Fruit fly (Drosophila melanogaster) whole organism, pupa: ENCODE data around the gene CG32945.

Source experiments
- CG10348 ChIP-seq: fragments of 200-800 bp; sonication (Bioruptor generic); IDR thresholded peaks from 2 replicates; pipeline ENCODE4 v1.3.6; 2022; ENCODE audit warnings: missing biosample characterization, missing genetic modification characterization
- CG12605 ChIP-seq: fragments of 200-800 bp; sonication (Bioruptor generic); IDR thresholded peaks from 2 replicates; pipeline ENCODE4 v1.3.6; 2022; ENCODE audit warnings: missing biosample characterization, missing genetic modification characterization
- CG13204 ChIP-seq: fragments of 200-800 bp; sonication (Bioruptor generic); optimal IDR thresholded peaks from 2 replicates; lab custom pipeline; 2018; ENCODE audit warnings: missing biosample characterization, mild to moderate bottlenecking, missing genetic modification characterization, moderate library complexity
- CG14655 ChIP-seq: fragments of 200-800 bp; sonication (Bioruptor generic); optimal IDR thresholded peaks from 3 replicates; lab custom pipeline; 2017; ENCODE audit warnings: mild to moderate bottlenecking, missing biosample characterization, missing genetic modification reagents, missing genetic modification characterization
- CG15710 ChIP-seq: fragments of 200-800 bp; sonication (Bioruptor generic); optimal IDR thresholded peaks from 2 replicates; lab custom pipeline; 2018; ENCODE audit warnings: missing biosample characterization, mild to moderate bottlenecking, missing genetic modification characterization, moderate library complexity
- CG17806 ChIP-seq: fragments of 200-800 bp; sonication (Bioruptor generic); optimal IDR thresholded peaks from 2 replicates; lab custom pipeline; 2018; ENCODE audit warnings: missing biosample characterization, mild to moderate bottlenecking, missing genetic modification characterization, moderate library complexity
- CG32121 ChIP-seq: fragments of 200-800 bp; sonication (Bioruptor generic); IDR thresholded peaks from 2 replicates; pipeline ENCODE4 v1.3.6; 2022; ENCODE audit warnings: missing biosample characterization, missing genetic modification characterization
- CG34367 ChIP-seq: fragments of 200-800 bp; sonication (Bioruptor generic); optimal IDR thresholded peaks from 2 replicates; lab custom pipeline; 2018; ENCODE audit warnings: missing biosample characterization, mild to moderate bottlenecking, missing genetic modification characterization
- CG4496 ChIP-seq: fragments of 200-800 bp; sonication (Bioruptor generic); IDR thresholded peaks from 3 replicates; pipeline ENCODE4 v1.3.6; 2022; ENCODE audit warnings: missing biosample characterization, missing genetic modification characterization
- CG8159 ChIP-seq: fragments of 200-800 bp; sonication (Bioruptor generic); optimal IDR thresholded peaks from 3 replicates; lab custom pipeline; 2018; ENCODE audit warnings: missing biosample characterization, mild to moderate bottlenecking, missing genetic modification characterization, moderate library complexity
- CG9948 ChIP-seq: fragments of 200-800 bp; sonication (Bioruptor generic); optimal IDR thresholded peaks from 2 replicates; lab custom pipeline; 2018; ENCODE audit warnings: missing biosample characterization, mild to moderate bottlenecking, missing genetic modification characterization, moderate library complexity
- D1 ChIP-seq: fragments of 200-800 bp; sonication (Bioruptor generic); optimal IDR thresholded peaks from 2 replicates; lab custom pipeline; 2018; ENCODE audit warnings: missing biosample characterization, mild to moderate bottlenecking, missing genetic modification characterization, moderate library complexity
- EcR ChIP-seq: fragments of 200-800 bp; sonication (Bioruptor generic); optimal IDR thresholded peaks from 3 replicates; lab custom pipeline; 2019; ENCODE audit warnings: missing biosample characterization, missing genetic modification characterization, mild to moderate bottlenecking, moderate library complexity, missing genetic modification reagents
- Ets98B ChIP-seq: fragments of 200-800 bp; sonication (Bioruptor generic); IDR thresholded peaks from 2 replicates; pipeline ENCODE4 v1.3.6; 2022; ENCODE audit warnings: missing biosample characterization, missing genetic modification characterization
- Pif1A ChIP-seq: fragments of 200-800 bp; sonication (Bioruptor generic); optimal IDR thresholded peaks from 3 replicates; lab custom pipeline; 2016; ENCODE audit warnings: missing biosample characterization, missing genetic modification characterization
- Pif1B ChIP-seq: fragments of 200-800 bp; sonication (Bioruptor generic); optimal IDR thresholded peaks from 3 replicates; lab custom pipeline; 2016; ENCODE audit warnings: missing biosample characterization, missing genetic modification characterization
- Snoo ChIP-seq: fragments of 200-800 bp; sonication (Bioruptor generic); optimal IDR thresholded peaks from 3 replicates; lab custom pipeline; 2017; ENCODE audit warnings: missing biosample characterization, mild to moderate bottlenecking, missing genetic modification characterization, inconsistent platforms
- fd96Ca ChIP-seq: fragments of 200-800 bp; sonication (Bioruptor generic); IDR thresholded peaks from 3 replicates; pipeline ENCODE4 v1.3.6; 2022; ENCODE audit warnings: missing biosample characterization, missing genetic modification characterization
- gl ChIP-seq: fragments of 200-800 bp; sonication (Bioruptor generic); optimal IDR thresholded peaks from 2 replicates; lab custom pipeline; 2018; ENCODE audit warnings: missing biosample characterization, mild to moderate bottlenecking, missing genetic modification characterization
- rn ChIP-seq: fragments of 200-800 bp; sonication (Bioruptor generic); IDR thresholded peaks from 2 replicates; pipeline ENCODE4 v1.3.6; 2022; ENCODE audit warnings: missing biosample characterization, missing genetic modification characterization

Gene CG32945

DNA sequence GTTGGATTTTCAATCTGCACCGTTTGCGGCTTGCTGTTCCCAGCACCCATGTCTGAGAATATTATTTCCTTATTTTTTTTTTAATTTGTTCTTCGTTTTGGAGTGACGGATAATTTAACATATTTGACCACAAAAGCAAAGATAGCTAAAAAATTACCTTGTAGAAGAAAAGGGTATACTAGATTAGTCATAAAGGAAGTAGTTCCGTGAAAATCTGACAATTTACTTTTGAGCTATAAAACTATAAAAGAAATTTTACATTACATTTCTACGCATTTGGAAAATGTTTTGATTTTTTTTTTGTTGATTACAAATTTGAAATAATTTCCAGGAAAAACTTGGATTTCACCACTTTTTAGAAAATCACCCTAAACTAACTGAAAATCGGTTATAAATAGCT is at the start of gene CG32945:
Gene CG32945 (minus strand): TSS at position 101 of the 400 bp plus-strand sequence.
- no peak for TF ChIP-seq CG10348 (GFP tag; lab: Robert Waterston, UW)
- TF ChIP-seq fd96Ca, result no peak
- no peak for TF ChIP-seq CG34367 (tag; lab: Kevin White, UChicago)
- no peak for TF ChIP-seq EcR (GFP tag; lab: Kevin White, UChicago)
- no peak for TF ChIP-seq Pif1A
- TF ChIP-seq CG15710 (tag; lab: Kevin White, UChicago), result no peak
- no peak for TF ChIP-seq Snoo

- TF ChIP-seq CG15710 (tag; lab: Kevin White, UChicago) (no peak), D1 (no peak), gl (tag; lab: Kevin White, UChicago) (no peak), CG14655 (no peak), Pif1B (GFP tag; lab: Kevin White, UChicago) (no peak), CG34367 (tag; lab: Kevin White, UChicago) (no peak), CG10348 (GFP tag; lab: Robert Waterston, UW) (no peak), Ets98B (GFP tag; lab: Robert Waterston, UW) (no peak), CG32121 (GFP tag; lab: Robert Waterston, UW) (no peak), Snoo (no peak), EcR (GFP tag; lab: Kevin White, UChicago) (no peak), rn (GFP tag; lab: Robert Waterston, UW) (no peak), fd96Ca (no peak), CG13204 (GFP tag; lab: Kevin White, UChicago) (no peak), CG4496 (GFP tag; lab: Robert Waterston, UW) (no peak), CG17806 (no peak), Pif1A (no peak)
Measured at dm6 chr3R:4616130-4616529, 37.7 kb upstream of the CG32945 start.

DNA sequence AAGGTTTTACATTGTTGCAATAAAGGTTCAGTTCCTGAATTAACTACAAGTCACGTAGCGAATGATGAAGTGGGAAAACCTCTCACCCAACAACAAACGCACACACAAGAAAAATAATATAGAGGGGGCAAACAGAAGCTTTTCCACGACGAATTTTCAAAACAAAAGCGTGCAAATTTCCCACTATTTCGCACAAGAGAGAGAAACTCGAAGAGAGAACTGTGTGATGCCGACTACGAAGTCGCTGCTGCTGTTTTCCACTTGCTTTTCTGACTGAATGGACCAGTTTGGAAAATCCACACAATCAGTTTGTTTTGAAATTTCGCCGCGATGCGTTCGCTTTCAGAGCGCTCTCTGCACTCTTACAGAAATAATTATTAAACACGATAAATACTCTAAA is 34.1 kb upstream of the CG32945 start, which contains the start of gene 5-HT2A:
Gene 5-HT2A (plus strand): TSS at position 301 of the 400 bp plus-strand sequence.
- no peak for TF ChIP-seq CG10348 (GFP tag; lab: Robert Waterston, UW)
- TF ChIP-seq fd96Ca, result no peak
- TF ChIP-seq CG17806, result no peak
- no peak for TF ChIP-seq CG9948
- TF ChIP-seq CG8159 (tag; lab: Kevin White, UChicago), result no peak

dm6 chr3R:4601887-4602531 is 23.6 kb upstream of the CG32945 start:
- TF ChIP-seq CG9948 (no peak), gl (tag; lab: Kevin White, UChicago) (no peak), rn (GFP tag; lab: Robert Waterston, UW) (no peak), CG8159 (tag; lab: Kevin White, UChicago) (no peak), CG32121 (GFP tag; lab: Robert Waterston, UW) (no peak), CG4496 (GFP tag; lab: Robert Waterston, UW) (no peak), Pif1B (GFP tag; lab: Kevin White, UChicago) (no peak), CG10348 (GFP tag; lab: Robert Waterston, UW) (no peak), Pif1A (no peak), CG15710 (tag; lab: Kevin White, UChicago) (no peak)

DNA sequence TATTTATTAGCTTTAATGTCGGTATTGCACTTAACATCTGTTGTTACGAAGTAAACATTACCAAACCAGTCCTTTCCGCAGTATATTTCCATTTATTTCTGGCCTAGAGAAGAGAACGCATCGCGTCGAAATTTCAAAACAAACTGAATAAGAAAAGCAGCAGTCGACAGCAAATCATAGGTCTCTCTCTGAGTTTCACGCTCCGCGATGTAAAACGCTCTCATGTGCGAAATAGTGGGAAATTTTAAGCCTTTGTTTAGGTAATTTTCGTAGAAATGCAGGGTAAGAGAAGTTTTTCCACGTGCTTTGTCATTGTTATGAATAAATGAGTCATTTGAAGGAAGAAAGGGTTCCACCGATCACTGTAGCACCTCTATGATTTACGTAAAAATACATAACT is 21.2 kb upstream of the CG32945 start:
- no peak for TF ChIP-seq fd96Ca
- no peak for TF ChIP-seq rn (GFP tag; lab: Robert Waterston, UW)
- TF ChIP-seq CG13204 (GFP tag; lab: Kevin White, UChicago), result no peak
- no peak for TF ChIP-seq Pif1A
- no peak for TF ChIP-seq gl (tag; lab: Kevin White, UChicago)
- no peak for TF ChIP-seq Ets98B (GFP tag; lab: Robert Waterston, UW)
- no peak for TF ChIP-seq CG32121 (GFP tag; lab: Robert Waterston, UW)
- TF ChIP-seq CG8159 (tag; lab: Kevin White, UChicago), result no peak
- no peak for TF ChIP-seq CG14655
- TF ChIP-seq CG4496 (GFP tag; lab: Robert Waterston, UW), result no peak
- no peak for TF ChIP-seq D1
- TF ChIP-seq CG10348 (GFP tag; lab: Robert Waterston, UW), result no peak
- TF ChIP-seq CG12605 (GFP tag; lab: Robert Waterston, UW), result no peak
- TF ChIP-seq Snoo, result no peak
- no peak for TF ChIP-seq CG34367 (tag; lab: Kevin White, UChicago)
- TF ChIP-seq Pif1B (GFP tag; lab: Kevin White, UChicago), result no peak

- no peak for TF ChIP-seq rn (GFP tag; lab: Robert Waterston, UW)
- no peak for TF ChIP-seq CG32121 (GFP tag; lab: Robert Waterston, UW)
- TF ChIP-seq EcR (GFP tag; lab: Kevin White, UChicago), result no peak
- TF ChIP-seq CG17806, result no peak
- TF ChIP-seq CG13204 (GFP tag; lab: Kevin White, UChicago), result no peak
- no peak for TF ChIP-seq CG14655
- no peak for TF ChIP-seq gl (tag; lab: Kevin White, UChicago)
Measured at dm6 chr3R:4557862-4558261, 20.6 kb downstream of the CG32945 start, which contains the start of gene CG34357. Gene CG34357, minus strand, starts transcription at chr3R:4558067.

DNA sequence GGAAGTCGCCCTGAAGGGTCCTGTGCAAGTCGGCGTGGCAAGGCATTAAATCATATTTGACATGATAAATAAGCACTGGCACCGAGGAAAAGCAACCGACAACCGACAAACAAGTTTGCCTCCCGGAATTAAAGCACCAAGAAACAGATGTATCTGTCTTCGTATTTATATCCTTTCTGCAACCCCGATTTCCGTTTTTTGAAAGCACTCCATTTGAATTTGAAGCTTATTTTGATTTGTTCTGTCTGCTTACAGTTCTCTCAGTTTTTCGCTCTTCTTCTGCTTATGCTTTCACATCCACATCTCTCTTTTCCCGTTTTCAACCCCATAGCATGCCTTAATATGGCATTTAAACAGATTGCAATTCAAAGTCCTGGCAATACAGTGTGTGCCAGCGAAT is 24.9 kb downstream of the CG32945 start:
- TF ChIP-seq CG4496 (GFP tag; lab: Robert Waterston, UW), result no peak
- TF ChIP-seq CG14655, result no peak
- no peak for TF ChIP-seq CG9948
- TF ChIP-seq EcR (GFP tag; lab: Kevin White, UChicago), result no peak
- no peak for TF ChIP-seq CG13204 (GFP tag; lab: Kevin White, UChicago)
